Fruit fly (Drosophila melanogaster) whole organism, adult: Measurements from ENCODE around the gene scyl.

Experiments used
- CG14711 ChIP-seq: fragments of 200-800 bp; sonication (Bioruptor generic); optimal IDR thresholded peaks from 2 replicates; lab custom pipeline; 2018; ENCODE audit warnings: missing biosample characterization, mild to moderate bottlenecking, missing genetic modification characterization, moderate library complexity
- CG5204 ChIP-seq: fragments of 200-800 bp; sonication (Bioruptor generic); optimal IDR thresholded peaks from 2 replicates; lab custom pipeline; 2016; ENCODE audit warnings: missing biosample characterization, missing genetic modification characterization
- CG7045 ChIP-seq: fragments of 200-800 bp; sonication (Bioruptor generic); optimal IDR thresholded peaks from 2 replicates; lab custom pipeline; 2017; ENCODE audit warnings: missing biosample characterization, mild to moderate bottlenecking, missing genetic modification characterization
- Crg-1 ChIP-seq: fragments of 200-800 bp; sonication (Bioruptor generic); optimal IDR thresholded peaks from 2 replicates; lab custom pipeline; 2016; ENCODE audit warnings: missing biosample characterization, missing genetic modification characterization
- Hr96 ChIP-seq: fragments of 200-800 bp; sonication (Bioruptor generic); optimal IDR thresholded peaks from 2 replicates; lab custom pipeline; 2016; ENCODE audit warnings: missing biosample characterization, missing genetic modification characterization
- bab1 ChIP-seq: fragments of 200-800 bp; sonication (Bioruptor generic); optimal IDR thresholded peaks from 3 replicates; lab custom pipeline; 2019; ENCODE audit warnings: missing biosample characterization, mild to moderate bottlenecking, missing genetic modification characterization, moderate library complexity
- cic ChIP-seq: fragments of 200-800 bp; sonication (Bioruptor generic); optimal IDR thresholded peaks from 2 replicates; lab custom pipeline; 2017; ENCODE audit warnings: missing biosample characterization, mild to moderate bottlenecking, missing genetic modification characterization, moderate library complexity
- kay ChIP-seq: fragments of 200-800 bp; sonication (Bioruptor generic); peaks from one replicate; lab custom pipeline; 2016; ENCODE audit warnings: missing biosample characterization, missing genetic modification characterization, borderline replicate concordance
- ovo ChIP-seq: fragments of 200-800 bp; sonication (Bioruptor generic); optimal IDR thresholded peaks from 2 replicates; lab custom pipeline; 2016; ENCODE audit warnings: missing biosample characterization, missing genetic modification characterization
- toe ChIP-seq: fragments of 200-800 bp; sonication (Bioruptor generic); optimal IDR thresholded peaks from 2 replicates; lab custom pipeline; 2016; ENCODE audit warnings: missing biosample characterization, missing genetic modification characterization

dm6 chr3L:11242410-11243291, 9.5 kb upstream of the scyl start:
- peak; percentile 55 for TF ChIP-seq CG7045
- no peak for TF ChIP-seq CG14711 (tag; lab: Kevin White, UChicago)
- TF ChIP-seq ovo: peak; percentile 68
- no peak for TF ChIP-seq bab1
- TF ChIP-seq Crg-1 (GFP tag; lab: Kevin White, UChicago): peak; percentile 33
- TF ChIP-seq CG5204: peak; percentile 4
- peak; percentile 14 for TF ChIP-seq Hr96 (GFP tag; lab: Kevin White, UChicago)
- TF ChIP-seq cic (GFP tag; lab: Kevin White, UChicago): peak; percentile 91
- TF ChIP-seq kay (GFP tag; lab: Kevin White, UChicago): peak; percentile 89
- peak; percentile 60 for TF ChIP-seq toe (GFP tag; lab: Kevin White, UChicago)
